Fruit fly (Drosophila melanogaster) whole organism, wandering third instar larva: ENCODE data around the gene Tango9.
"Not testable (repeated sequence)": the region's sequence is repeated elsewhere in the genome, so short reads cannot be mapped to it uniquely, and the experiment has no call there.

Source experiments
- Abd-B ChIP-seq: fragments of >200 bp; optimal IDR thresholded peaks from 2 replicates; lab custom pipeline; 2017; ENCODE audit warnings: missing biosample characterization, missing genetic modification characterization
- CG32264 ChIP-seq: fragments of 200-800 bp; sonication (Bioruptor generic); optimal IDR thresholded peaks from 2 replicates; lab custom pipeline; 2016; ENCODE audit warnings: missing biosample characterization, missing genetic modification characterization
- CrebA ChIP-seq: fragments of 200-800 bp; sonication (Bioruptor generic); optimal IDR thresholded peaks from 2 replicates; lab custom pipeline; 2016; ENCODE audit warnings: missing biosample characterization, mild to moderate bottlenecking, missing genetic modification characterization, borderline replicate concordance
- Dfd ChIP-seq: fragments of >200 bp; optimal IDR thresholded peaks from 2 replicates; lab custom pipeline; 2017; ENCODE audit warnings: missing biosample characterization, missing genetic modification characterization
- Dif ChIP-seq: fragments of 200-275, 200-300 bp; sonication (Bioruptor generic); optimal IDR thresholded peaks from 2 replicates; lab custom pipeline; 2018; ENCODE audit warnings: missing biosample characterization, missing genetic modification characterization; ENCODE audit not compliant: partially characterized antibody
- GATAd ChIP-seq: sonication (Bioruptor generic); optimal IDR thresholded peaks from 2 replicates; lab custom pipeline; 2016; ENCODE audit warnings: missing biosample characterization, missing genetic modification characterization
- HLH106 ChIP-seq: fragments of 200-800 bp; optimal IDR thresholded peaks from 3 replicates; lab custom pipeline; 2019; ENCODE audit warnings: missing biosample characterization, mild to moderate bottlenecking, missing genetic modification characterization, moderate library complexity
- Hnf4 ChIP-seq: fragments of 200-800 bp; sonication (Bioruptor generic); optimal IDR thresholded peaks from 2 replicates; lab custom pipeline; 2016; ENCODE audit warnings: missing biosample characterization, mild to moderate bottlenecking, missing genetic modification characterization
- Hr78 ChIP-seq: fragments of >200 bp; optimal IDR thresholded peaks from 2 replicates; lab custom pipeline; 2017; ENCODE audit warnings: missing biosample characterization, missing genetic modification characterization
- Hr83 ChIP-seq: fragments of 200-300 bp; sonication (Bioruptor generic); optimal IDR thresholded peaks from 2 replicates; lab custom pipeline; 2016; ENCODE audit warnings: missing biosample characterization, mild to moderate bottlenecking, missing genetic modification characterization, moderate library complexity; ENCODE audit not compliant: poor library complexity, severe bottlenecking
- Mio ChIP-seq: sonication (Bioruptor generic); optimal IDR thresholded peaks from 2 replicates; lab custom pipeline; 2016; ENCODE audit warnings: missing biosample characterization, missing genetic modification characterization
- Myc ChIP-seq: fragments of >200 bp; optimal IDR thresholded peaks from 2 replicates; lab custom pipeline; 2017
- N ChIP-seq: fragments of >200 bp; optimal IDR thresholded peaks from 2 replicates; lab custom pipeline; 2018; ENCODE audit warnings: missing biosample characterization, missing external identifiers, missing genetic modification characterization
- OdsH ChIP-seq: fragments of 200-800 bp; sonication (Bioruptor generic); optimal IDR thresholded peaks from 2 replicates; lab custom pipeline; 2016; ENCODE audit warnings: missing biosample characterization, mild to moderate bottlenecking, missing genetic modification characterization
- Sp1 ChIP-seq: fragments of 200-800 bp; sonication (Bioruptor generic); optimal IDR thresholded peaks from 3 replicates; lab custom pipeline; 2019; ENCODE audit warnings: missing biosample characterization, mild to moderate bottlenecking, missing genetic modification characterization, moderate library complexity
- Vsx2 ChIP-seq: fragments of 200-300, 225-300 bp; sonication (Bioruptor generic); optimal IDR thresholded peaks from 2 replicates; lab custom pipeline; 2018; ENCODE audit warnings: missing biosample characterization, missing genetic modification characterization; ENCODE audit not compliant: partially characterized antibody
- br ChIP-seq: fragments of 200-800 bp; sonication (Bioruptor generic); optimal IDR thresholded peaks from 2 replicates; lab custom pipeline; 2016; ENCODE audit warnings: missing biosample characterization, missing genetic modification characterization
- brk ChIP-seq: fragments of 200-800 bp; sonication (Bioruptor generic); optimal IDR thresholded peaks from 2 replicates; lab custom pipeline; 2016; ENCODE audit warnings: missing biosample characterization, mild to moderate bottlenecking, missing genetic modification characterization
- dl ChIP-seq, 2 experiments: fragments of 175-275, 200-275 bp in 1 of 2; fragments of 200-275 bp in 1 of 2; sonication (Bioruptor generic); optimal IDR thresholded peaks; lab custom pipeline; 2018; ENCODE audit warnings: mild to moderate bottlenecking in 2 of 2, missing biosample characterization in 2 of 2, missing genetic modification characterization in 2 of 2, moderate library complexity in 2 of 2; ENCODE audit not compliant: partially characterized antibody in 2 of 2, insufficient read depth in 1 of 2
- dmrt93B ChIP-seq: fragments of 200-800 bp; sonication (Bioruptor generic); optimal IDR thresholded peaks from 2 replicates; lab custom pipeline; 2018; ENCODE audit warnings: missing biosample characterization, mild to moderate bottlenecking, missing genetic modification characterization
- dsf ChIP-seq: sonication (Bioruptor generic); optimal IDR thresholded peaks from 2 replicates; lab custom pipeline; 2016; ENCODE audit warnings: missing biosample characterization, missing genetic modification characterization, borderline replicate concordance
- ey ChIP-seq: fragments of 200-800 bp; sonication (Bioruptor generic); optimal IDR thresholded peaks from 2 replicates; lab custom pipeline; 2016; ENCODE audit warnings: missing biosample characterization, missing genetic modification characterization
- foxo ChIP-seq, 2 experiments: fragments of 200-800 bp; sonication (Bioruptor generic); optimal IDR thresholded peaks; 2 replicates in 1 of 2; 3 replicates in 1 of 2; lab custom pipeline; 2016 to 2017; ENCODE audit warnings: missing biosample characterization in 2 of 2, missing genetic modification characterization in 2 of 2
- h ChIP-seq: fragments of 200-800 bp; sonication (Bioruptor generic); optimal IDR thresholded peaks from 3 replicates; lab custom pipeline; 2016; ENCODE audit warnings: missing biosample characterization, mild to moderate bottlenecking, missing genetic modification characterization
- lola ChIP-seq: fragments of >200 bp; optimal IDR thresholded peaks from 2 replicates; lab custom pipeline; 2017; ENCODE audit warnings: missing biosample characterization, missing genetic modification characterization
- pan ChIP-seq: fragments of >200 bp; optimal IDR thresholded peaks from 2 replicates; lab custom pipeline; 2017
- psq ChIP-seq: fragments of 200-800 bp; sonication (Bioruptor generic); optimal IDR thresholded peaks from 3 replicates; lab custom pipeline; 2017; ENCODE audit warnings: missing biosample characterization, mild to moderate bottlenecking, missing genetic modification characterization, moderate library complexity
- rgr ChIP-seq: fragments of 200-800 bp; sonication (Bioruptor generic); optimal IDR thresholded peaks from 3 replicates; lab custom pipeline; 2016; ENCODE audit warnings: missing biosample characterization, mild to moderate bottlenecking, missing genetic modification characterization
- sage ChIP-seq: fragments of 200-800 bp; sonication (Bioruptor generic); optimal IDR thresholded peaks from 2 replicates; lab custom pipeline; 2016; ENCODE audit warnings: missing biosample characterization, mild to moderate bottlenecking, missing genetic modification characterization
- sv ChIP-seq: fragments of 200-800 bp; sonication (Bioruptor generic); optimal IDR thresholded peaks from 3 replicates; lab custom pipeline; 2016; ENCODE audit warnings: missing biosample characterization, missing genetic modification characterization
- tai ChIP-seq: sonication (Bioruptor generic); optimal IDR thresholded peaks from 2 replicates; lab custom pipeline; 2016; ENCODE audit warnings: missing biosample characterization, missing genetic modification characterization
- usp ChIP-seq: fragments of >200 bp; optimal IDR thresholded peaks from 2 replicates; lab custom pipeline; 2017; ENCODE audit warnings: missing biosample characterization, missing genetic modification characterization
- woc ChIP-seq: sonication (Bioruptor generic); optimal IDR thresholded peaks from 2 replicates; lab custom pipeline; 2016; ENCODE audit warnings: missing biosample characterization, mild to moderate bottlenecking, missing genetic modification characterization

Gene Tango9

dm6 chr3R:11958235-11958634 is 16.5 kb downstream of the Tango9 start, which contains the start of gene Hsp70Ab:
Gene Hsp70Ab (plus strand): TSS chr3R:11958535.
- not testable (repeated sequence) for TF ChIP-seq Dif; Hr78 (GFP tag; lab: Kevin White, UChicago); GATAd (GFP tag; lab: Kevin White, UChicago)

- TF ChIP-seq h (GFP tag; lab: Kevin White, UChicago) (no peak), Hr78 (GFP tag; lab: Kevin White, UChicago) (no peak), N (no peak), Abd-B (GFP tag; lab: Kevin White, UChicago) (no peak)
Measured at dm6 chr3R:11957388-11957787, 17.3 kb downstream of the Tango9 start.

dm6 chr3R:11956444-11956843 is 18.3 kb downstream of the Tango9 start, which contains the start of gene Hsp70Aa:
Gene Hsp70Aa (minus strand): TSS chr3R:11956544.
- TF ChIP-seq N; sage; h (GFP tag; lab: Kevin White, UChicago): not testable (repeated sequence)

- TF ChIP-seq rgr (GFP tag; lab: Kevin White, UChicago) (peak; percentile 57), br (GFP tag; lab: Kevin White, UChicago) (no peak), OdsH (GFP tag; lab: Kevin White, UChicago) (no peak), Dif (no peak), h (GFP tag; lab: Kevin White, UChicago) (no peak), tai (no peak), woc (GFP tag; lab: Kevin White, UChicago) (no peak), GATAd (GFP tag; lab: Kevin White, UChicago) (no peak), sv (GFP tag; lab: Kevin White, UChicago) (no peak), CG32264 (GFP tag; lab: Kevin White, UChicago) (no peak), lola (GFP tag; lab: Kevin White, UChicago) (no peak), dmrt93B (GFP tag; lab: Kevin White, UChicago) (no peak), dsf (GFP tag; lab: Kevin White, UChicago) (no peak), Mio (GFP tag; lab: Kevin White, UChicago) (no peak), Sp1 (GFP tag; lab: Kevin White, UChicago) (no peak), sage (no peak), Abd-B (GFP tag; lab: Kevin White, UChicago) (no peak), Dfd (GFP tag; lab: Kevin White, UChicago) (no peak), ey (GFP tag; lab: Kevin White, UChicago) (peak; percentile 3), usp (GFP tag; lab: Kevin White, UChicago) (no peak), brk (no peak), dl (GFP tag; optimal IDR thresholded peaks at IDR 0.05; lab: Kevin White, UChicago; ENCODE audit: insufficient read depth in 1 of 2, partially characterized antibody in 2 of 2) (no peak), HLH106 (tag; lab: Kevin White, UChicago) (peak; percentile 13), CrebA (no peak), Hnf4 (no peak), Hr83 (peak; percentile 50), Hr78 (GFP tag; lab: Kevin White, UChicago) (no peak), pan (lab: Kevin White, UChicago) (no peak), foxo (GFP tag; optimal IDR thresholded peaks at IDR 0.05; lab: Kevin White, UChicago) (peak in 1 of 2 experiments; percentile 32), Myc (lab: Kevin White, UChicago) (no peak), psq (GFP tag; lab: Kevin White, UChicago) (no peak), Vsx2 (GFP tag; lab: Kevin White, UChicago) (no peak)
- TF ChIP-seq, all 38 proteins: peak for 5
Measured at dm6 chr3R:11949387-11950029, 25.2 kb downstream of the Tango9 start, which contains the start of gene CG31211. Gene CG31211 (plus strand): TSS chr3R:11949680.
